Worm (Caenorhabditis elegans): ENCODE measurements around the gene K03B4.2.

Gene K03B4.2

DNA sequence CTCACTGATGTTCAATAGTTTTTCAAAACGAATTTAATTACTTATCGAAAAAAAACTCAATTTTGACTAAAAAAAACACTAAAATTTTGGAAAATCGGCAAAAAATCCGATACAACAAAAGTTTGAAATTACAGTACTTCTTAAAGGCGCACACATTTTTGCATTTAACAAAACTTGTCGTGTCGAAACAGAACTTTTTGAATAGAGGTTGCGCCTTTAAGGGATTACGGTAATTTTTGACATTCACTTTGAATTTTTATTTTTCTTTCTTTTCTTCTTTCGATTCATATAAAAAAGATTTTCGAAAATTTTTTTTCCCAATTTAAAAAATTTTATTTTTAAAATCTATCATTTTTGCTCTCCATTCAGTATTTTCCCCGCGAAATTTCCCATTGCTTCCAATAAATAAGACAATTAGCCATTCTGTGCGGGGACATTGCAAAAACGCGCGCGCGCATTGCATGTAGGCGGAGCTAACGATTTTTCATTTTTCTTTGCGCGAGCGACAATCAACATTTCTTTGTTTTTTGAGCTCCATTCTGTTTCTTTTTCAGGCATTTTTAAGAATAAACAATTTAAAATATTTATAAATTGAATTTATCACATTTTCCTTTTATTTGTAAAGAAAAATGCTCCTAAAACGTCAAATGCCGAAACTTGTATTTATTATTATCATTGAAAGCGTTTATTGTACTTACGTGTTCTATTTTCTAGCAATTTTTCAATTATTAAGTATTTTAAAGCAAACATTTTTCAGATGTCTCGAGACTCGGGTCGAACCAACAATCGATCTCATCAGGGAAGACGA lies 43.6 kb downstream of the K03B4.2 start, which contains the start of gene F39G3.3 (continued):
- TF ChIP-seq dpl-1 (GFP tag; optimal IDR thresholded peaks at IDR 0.05), result peak; percentile 19 to 59 (median 46)
- peak; percentile 40 for TF ChIP-seq lin-13 (GFP tag; optimal IDR thresholded peaks at IDR 0.05)
- peak; percentile 46 for TF ChIP-seq blmp-1 (tag; optimal IDR thresholded peaks at IDR 0.05)
- TF ChIP-seq nhr-90 (tag; optimal IDR thresholded peaks at IDR 0.05; ENCODE audit: poor library complexity), result peak; percentile 69
- no peak for TF ChIP-seq nhr-76 (tag; optimal IDR thresholded peaks at IDR 0.05)
- TF ChIP-seq fkh-4 (tag; optimal IDR thresholded peaks at IDR 0.05; ENCODE audit: borderline replicate concordance), result peak; percentile 9
- TF ChIP-seq egl-13 (tag; optimal IDR thresholded peaks at IDR 0.05), result peak; percentile 29
- TF ChIP-seq ceh-88 (GFP tag; IDR thresholded peaks at IDR 0.05), result no peak
- TF ChIP-seq tbx-2 (tag; optimal IDR thresholded peaks at IDR 0.05), result peak; percentile 48
- TF ChIP-seq lin-15B (tag; optimal IDR thresholded peaks at IDR 0.05), result no peak
- TF ChIP-seq lin-39 (tag; optimal IDR thresholded peaks at IDR 0.05), result peak; percentile 81
- peak; percentile 81 for TF ChIP-seq rnt-1 (tag; optimal IDR thresholded peaks at IDR 0.05)
- peak; percentile 4 for TF ChIP-seq hpl-2 (GFP tag; optimal IDR thresholded peaks at IDR 0.05)
- peak in 1 of 2 experiments; percentile 7 for TF ChIP-seq ztf-11 (tag; optimal IDR thresholded peaks at IDR 0.05)
- peak; percentile 33 to 55 for TF ChIP-seq efl-1 (optimal IDR thresholded peaks at IDR 0.05)
- TF ChIP-seq efl-1 (GFP tag; optimal IDR thresholded peaks at IDR 0.05 in 1 of 2), result peak; percentile 35 to 95
- TF ChIP-seq lir-3 (tag; optimal IDR thresholded peaks at IDR 0.05; ENCODE audit: poor library complexity), result peak; percentile 47
- peak; percentile 50 for TF ChIP-seq lin-14 (GFP tag; optimal IDR thresholded peaks at IDR 0.05)
- TF ChIP-seq pax-3 (tag; optimal IDR thresholded peaks at IDR 0.05), result no peak
- peak in 1 of 2 experiments; percentile 30 for TF ChIP-seq mdl-1 (tag; optimal IDR thresholded peaks at IDR 0.05)
- peak; percentile 57 for TF ChIP-seq nhr-20 (tag; optimal IDR thresholded peaks at IDR 0.05)
- TF ChIP-seq snu-23 (GFP tag; optimal IDR thresholded peaks at IDR 0.05), result peak; percentile 67
- TF ChIP-seq nhr-19 (GFP tag; conservative IDR thresholded peaks at IDR 0.05), result peak; percentile 54
- no peak for TF ChIP-seq ztf-4 (tag; optimal IDR thresholded peaks at IDR 0.05)
- peak; percentile 68 for TF ChIP-seq mep-1 (tag; optimal IDR thresholded peaks at IDR 0.05)
- peak; percentile 66 for TF ChIP-seq swsn-7 (tag; optimal IDR thresholded peaks at IDR 0.05)
- peak; percentile 73 for TF ChIP-seq dsc-1 (tag; optimal IDR thresholded peaks at IDR 0.05)
- peak in 1 of 6 experiments; percentile 10 for TF ChIP-seq elt-3 (tag; optimal IDR thresholded peaks at IDR 0.05)
- TF ChIP-seq xbp-1 (tag; optimal IDR thresholded peaks at IDR 0.05), result peak; percentile 58

DNA sequence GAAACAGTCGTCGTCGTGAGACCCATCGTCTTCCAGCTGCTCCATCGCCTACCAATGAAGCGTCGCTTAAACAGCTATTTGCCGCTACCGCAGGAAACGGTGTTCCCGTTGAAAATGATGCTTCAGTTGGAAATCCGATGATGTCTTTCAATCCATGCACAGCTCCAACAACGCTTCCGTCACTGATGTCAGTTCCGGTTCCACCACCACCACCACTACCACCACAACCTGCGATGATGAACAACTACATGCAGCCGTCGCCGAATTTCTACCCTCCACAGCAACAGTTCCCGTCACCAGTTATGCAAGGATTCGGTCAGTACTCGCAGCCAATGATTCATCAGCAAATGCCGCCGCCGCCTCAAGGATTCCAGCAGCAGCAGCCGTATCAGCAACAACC lies 46.2 kb downstream of the K03B4.2 start:
- TF ChIP-seq fkh-10 (GFP tag; optimal IDR thresholded peaks at IDR 0.05) (no peak), ceh-63 (GFP tag; optimal IDR thresholded peaks at IDR 0.05) (no peak), C04F5.9 (tag; optimal IDR thresholded peaks at IDR 0.05) (no peak), tlp-1 (tag; optimal IDR thresholded peaks at IDR 0.05) (no peak), unc-130 (tag; optimal IDR thresholded peaks at IDR 0.05) (no peak), mab-9 (GFP tag; IDR thresholded peaks at IDR 0.05) (no peak), blmp-1 (tag; optimal IDR thresholded peaks at IDR 0.05) (no peak), irx-1 (tag; optimal IDR thresholded peaks at IDR 0.05) (no peak), unc-98 (GFP tag; IDR thresholded peaks at IDR 0.05) (no peak), nhr-90 (tag; optimal IDR thresholded peaks at IDR 0.05; ENCODE audit: poor library complexity) (no peak), nhr-28 (tag; optimal IDR thresholded peaks at IDR 0.05) (no peak), xbp-1 (tag; optimal IDR thresholded peaks at IDR 0.05) (no peak), lin-13 (GFP tag; optimal IDR thresholded peaks at IDR 0.05) (no peak), fos-1 (tag; optimal IDR thresholded peaks at IDR 0.05) (no peak), snpc-4 (tag; optimal IDR thresholded peaks at IDR 0.05) (no peak), fkh-4 (tag; optimal IDR thresholded peaks at IDR 0.05; ENCODE audit: borderline replicate concordance) (no peak), nhr-71 (tag; optimal IDR thresholded peaks at IDR 0.05) (no peak), isw-1 (GFP tag; IDR thresholded peaks at IDR 0.05) (no peak)

Measured in whole organism, L1 larva.